Fruit fly (Drosophila melanogaster): Measurements from ENCODE around the gene Mco1.
A peak's percentile ranks its signal among the peaks of the same experiment; 100 is the strongest.

The Mco1 gene

DNA sequence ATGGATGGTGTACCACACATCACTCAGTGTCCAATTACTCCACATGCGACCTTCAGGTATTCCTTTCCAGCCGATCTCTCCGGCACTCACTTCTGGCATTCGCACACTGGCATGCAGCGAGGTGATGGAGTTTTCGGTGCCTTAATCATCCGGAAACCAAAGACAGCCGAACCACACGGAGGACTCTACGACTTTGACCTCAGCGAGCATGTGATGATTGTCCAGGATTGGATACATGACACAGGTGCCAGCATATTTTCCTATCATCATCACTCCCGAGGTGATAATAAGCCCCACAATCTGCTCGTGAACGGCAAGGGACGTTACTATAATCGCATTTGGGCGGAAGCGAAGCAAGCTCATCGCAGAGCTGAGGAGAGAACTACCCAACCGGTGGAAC lies 7.8 kb downstream of the Mco1 start:
- no peak for TF ChIP-seq CG10669 (GFP tag; optimal IDR thresholded peaks at IDR 0.05)
- no peak for TF ChIP-seq esn (GFP tag; optimal IDR thresholded peaks at IDR 0.05)
- TF ChIP-seq svp (GFP tag), result peak; percentile 56

DNA sequence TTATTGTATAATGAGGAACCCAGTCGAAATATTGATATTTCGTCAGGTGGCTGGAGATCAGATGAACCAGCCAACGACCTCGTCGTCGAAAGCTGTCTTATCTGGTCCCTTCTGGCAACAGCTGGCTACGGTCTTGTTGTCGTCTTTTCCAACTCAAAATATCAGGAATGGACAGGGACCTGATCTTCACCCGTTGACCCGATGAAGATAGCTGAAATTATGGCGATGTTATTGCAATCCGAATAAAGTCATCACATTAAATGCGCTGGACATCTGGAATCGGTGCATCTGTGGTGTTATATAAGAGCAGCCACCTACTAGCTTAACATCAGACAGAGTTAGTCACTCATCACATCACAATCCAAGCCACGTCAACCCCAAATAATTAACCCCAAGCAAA lies 10.1 kb downstream of the Mco1 start, which contains the start of gene Fbp2:
TSS of gene Fbp2 (plus strand) at position 251 of the 400 bp plus-strand sequence.
- TF ChIP-seq Smox (GFP tag; optimal IDR thresholded peaks at IDR 0.05) (no peak), CG4318 (GFP tag; optimal IDR thresholded peaks at IDR 0.05) (no peak), svp (GFP tag) (peak; percentile 99), CG6276 (GFP tag; optimal IDR thresholded peaks at IDR 0.05) (no peak), vri (GFP tag; optimal IDR thresholded peaks at IDR 0.05) (peak; percentile 34)

DNA sequence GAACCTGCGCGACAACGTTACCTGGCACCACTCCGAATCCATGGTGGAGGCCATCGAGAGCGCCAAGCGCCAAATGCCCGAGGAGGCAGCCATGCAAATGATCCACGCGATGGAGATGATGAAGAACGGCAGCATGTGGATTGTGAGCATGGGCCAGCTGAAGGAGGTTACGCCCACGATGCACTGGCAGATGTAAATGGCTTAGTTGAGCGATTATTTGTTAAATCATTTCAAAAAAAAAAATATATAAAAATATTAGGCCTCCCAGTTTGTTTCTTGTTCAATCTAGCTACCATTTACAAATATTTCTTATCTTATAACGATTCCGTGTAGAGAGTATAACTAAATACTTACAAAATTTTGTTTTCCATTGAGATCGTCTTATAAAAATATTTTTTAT lies 11.2 kb downstream of the Mco1 start, which contains the start of gene CG42847:
TSS of gene CG42847 (plus strand) at position 301 of the 400 bp plus-strand sequence.
- TF ChIP-seq CG7368 (GFP tag; optimal IDR thresholded peaks at IDR 0.05), result no peak
- no peak for TF ChIP-seq fkh (GFP tag; optimal IDR thresholded peaks at IDR 0.05)
- no peak for TF ChIP-seq CG6854 (GFP tag; optimal IDR thresholded peaks at IDR 0.05)
- no peak for TF ChIP-seq CG6792 (GFP tag; optimal IDR thresholded peaks at IDR 0.05)
- TF ChIP-seq Eip75B (GFP tag; optimal IDR thresholded peaks at IDR 0.05), result no peak
- no peak for TF ChIP-seq CG6163 (GFP tag; IDR thresholded peaks at IDR 0.05)
- no peak for TF ChIP-seq Eip93F (GFP tag; optimal IDR thresholded peaks at IDR 0.05)
- no peak for TF ChIP-seq CG9139 (GFP tag; optimal IDR thresholded peaks at IDR 0.05)
- TF ChIP-seq Sox15 (GFP tag; optimal IDR thresholded peaks at IDR 0.05), result no peak
- TF ChIP-seq CG11762 (GFP tag; optimal IDR thresholded peaks at IDR 0.05; ENCODE audit: insufficient read depth), result no peak
- no peak for TF ChIP-seq dac (GFP tag; optimal IDR thresholded peaks at IDR 0.05)
- no peak for TF ChIP-seq salr (GFP tag; optimal IDR thresholded peaks at IDR 0.05)
- no peak for TF ChIP-seq achi (GFP tag; optimal IDR thresholded peaks at IDR 0.05)
- no peak for TF ChIP-seq Ets21C (GFP tag; optimal IDR thresholded peaks at IDR 0.05)
- no peak for TF ChIP-seq vri (GFP tag; optimal IDR thresholded peaks at IDR 0.05)

DNA sequence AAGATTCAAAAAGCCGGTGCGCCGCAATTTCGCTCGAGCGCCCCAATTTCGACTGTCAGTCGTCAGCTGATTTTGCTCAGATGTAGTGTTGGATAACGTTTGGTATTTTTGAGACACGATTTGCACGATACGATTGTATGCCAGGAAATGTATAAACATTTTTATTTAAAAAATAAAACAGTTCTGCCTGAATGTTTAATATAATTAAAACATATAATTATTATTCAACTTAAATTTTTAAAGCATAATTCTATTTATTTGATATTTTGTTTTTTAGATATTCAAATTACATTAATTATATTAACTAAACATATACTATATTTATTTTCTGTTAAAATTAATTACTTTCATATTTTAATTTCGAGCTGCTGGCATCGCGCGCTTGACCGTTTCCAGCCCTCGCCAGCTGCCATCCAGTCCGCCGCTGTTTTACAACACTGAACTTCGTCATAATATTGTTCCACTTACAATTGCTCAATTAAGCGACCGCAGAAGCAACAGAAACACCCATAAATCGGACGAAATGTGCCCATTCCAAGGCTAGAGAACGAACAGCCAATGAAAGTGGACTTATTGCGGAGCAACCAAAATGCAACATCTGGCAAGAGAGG lies 14.7 kb downstream of the Mco1 start, which contains the start of the genes FucTB and scat:
TSS of gene FucTB (minus strand) at position 61 of the 611 bp plus-strand sequence.
TSS of gene scat (plus strand) at position 414 of the 611 bp plus-strand sequence.
- TF ChIP-seq Sox14 (GFP tag; optimal IDR thresholded peaks at IDR 0.05), result peak; percentile 63
- TF ChIP-seq achi (GFP tag; optimal IDR thresholded peaks at IDR 0.05), result peak; percentile 96
- peak; percentile 67 for TF ChIP-seq Ets21C (GFP tag; optimal IDR thresholded peaks at IDR 0.05)
- peak; percentile 73 for TF ChIP-seq CG6808 (GFP tag; optimal IDR thresholded peaks at IDR 0.05)
- TF ChIP-seq salr (GFP tag; optimal IDR thresholded peaks at IDR 0.05), result peak; percentile 58 to 87
- TF ChIP-seq acj6 (GFP tag; optimal IDR thresholded peaks at IDR 0.05), result peak; percentile 88
- peak; percentile 79 for TF ChIP-seq lz (GFP tag; optimal IDR thresholded peaks at IDR 0.05)
- TF ChIP-seq net (GFP tag; optimal IDR thresholded peaks at IDR 0.05), result peak; percentile 49
- TF ChIP-seq vri (GFP tag; optimal IDR thresholded peaks at IDR 0.05), result peak; percentile 60
- peak; percentile 27 for TF ChIP-seq CG6854 (GFP tag; optimal IDR thresholded peaks at IDR 0.05)
- TF ChIP-seq CG10631 (GFP tag; optimal IDR thresholded peaks at IDR 0.05), result peak; percentile 95
- TF ChIP-seq CG16779 (tag; optimal IDR thresholded peaks at IDR 0.05), result peak; percentile 41
- TF ChIP-seq OdsH (GFP tag; optimal IDR thresholded peaks at IDR 0.05), result peak; percentile 89
- TF ChIP-seq Smox (GFP tag; optimal IDR thresholded peaks at IDR 0.05), result peak; percentile 70
- TF ChIP-seq CG8319 (GFP tag; optimal IDR thresholded peaks at IDR 0.05), result peak; percentile 64
- peak; percentile 77 for TF ChIP-seq CG8119 (GFP tag; IDR thresholded peaks at IDR 0.05)
- TF ChIP-seq Hr39 (GFP tag; optimal IDR thresholded peaks at IDR 0.05), result peak; percentile 74
- TF ChIP-seq CG3032 (tag; optimal IDR thresholded peaks at IDR 0.05), result peak; percentile 93
- TF ChIP-seq CG6163 (GFP tag; IDR thresholded peaks at IDR 0.05), result peak; percentile 75
- TF ChIP-seq CG1621 (tag; optimal IDR thresholded peaks at IDR 0.05), result peak; percentile 29
- peak; percentile 76 for TF ChIP-seq CG10669 (GFP tag; optimal IDR thresholded peaks at IDR 0.05)
- TF ChIP-seq Hr38 (GFP tag; optimal IDR thresholded peaks at IDR 0.05), result no peak
- TF ChIP-seq dac (GFP tag; optimal IDR thresholded peaks at IDR 0.05), result peak; percentile 81
- peak; percentile 84 for TF ChIP-seq CG11902 (GFP tag; optimal IDR thresholded peaks at IDR 0.05)
- TF ChIP-seq Sox15 (GFP tag; optimal IDR thresholded peaks at IDR 0.05), result peak; percentile 84
- peak; percentile 77 for TF ChIP-seq dsx (GFP tag; optimal IDR thresholded peaks at IDR 0.05; ENCODE audit: poor library complexity, severe bottlenecking)
- peak; percentile 61 for TF ChIP-seq fd59A (GFP tag; optimal IDR thresholded peaks at IDR 0.05)
- peak; percentile 76 for TF ChIP-seq CG31627 (GFP tag; optimal IDR thresholded peaks at IDR 0.05)
- TF ChIP-seq svp (GFP tag), result peak; percentile 81
- peak; percentile 72 for TF ChIP-seq cyc (GFP tag; optimal IDR thresholded peaks at IDR 0.05)
- peak; percentile 78 for TF ChIP-seq CG6792 (GFP tag; optimal IDR thresholded peaks at IDR 0.05)
- peak; percentile 22 for TF ChIP-seq fd85E (GFP tag; optimal IDR thresholded peaks at IDR 0.05)
- TF ChIP-seq CG34406 (GFP tag; optimal IDR thresholded peaks at IDR 0.05), result peak; percentile 86
- peak; percentile 59 for TF ChIP-seq CG11762 (GFP tag; optimal IDR thresholded peaks at IDR 0.05; ENCODE audit: insufficient read depth)
- TF ChIP-seq CG3919 (GFP tag; optimal IDR thresholded peaks at IDR 0.05), result peak; percentile 87
